Worm (Caenorhabditis elegans) whole organism, early embryonic: ENCODE data around the gene T19H12.15.

ENCODE experiments used
- B0310.2 ChIP-seq: sonication (generic microtip); optimal IDR thresholded peaks from 2 replicates; lab custom pipeline; 2016; ENCODE audit warnings: mild to moderate bottlenecking, missing genetic modification characterization, missing compliant biosample characterization
- F13C5.2 ChIP-seq: sonication (generic microtip); optimal IDR thresholded peaks from 2 replicates; lab custom pipeline; 2017; ENCODE audit warnings: mild to moderate bottlenecking, missing genetic modification characterization, inconsistent platforms, missing compliant biosample characterization
- aly-1 ChIP-seq: sonication (generic microtip); optimal IDR thresholded peaks from 2 replicates; lab custom pipeline; 2016; ENCODE audit warnings: missing genetic modification characterization, missing compliant biosample characterization
- ama-1 ChIP-seq: fragments of 150-350 bp; optimal IDR thresholded peaks from 2 replicates; lab custom pipeline; 2014
- ceh-13 ChIP-seq: fragments of 200-800 bp; sonication (Bioruptor generic); optimal IDR thresholded peaks from 2 replicates; lab custom pipeline; 2018; ENCODE audit warnings: mild to moderate bottlenecking, missing genetic modification characterization, missing compliant biosample characterization
- ceh-36 ChIP-seq: sonication (generic microtip); optimal IDR thresholded peaks from 2 replicates; lab custom pipeline; 2016; ENCODE audit warnings: missing genetic modification characterization, inconsistent platforms, missing compliant biosample characterization
- ets-7 ChIP-seq: sonication (generic microtip); optimal IDR thresholded peaks from 2 replicates; lab custom pipeline; 2016; ENCODE audit warnings: missing genotype, missing genetic modification characterization, missing compliant biosample characterization
- flt-1 ChIP-seq: fragments of 200-800 bp; sonication (Bioruptor generic); IDR thresholded peaks from 2 replicates; pipeline ENCODE4 v1.3.6; 2022; ENCODE audit warnings: missing genetic modification characterization, missing compliant biosample characterization
- hmbx-1 ChIP-seq: sonication (generic microtip); optimal IDR thresholded peaks from 2 replicates; lab custom pipeline; 2016; ENCODE audit warnings: mild to moderate bottlenecking, missing genetic modification characterization, missing compliant biosample characterization
- hmg-4 ChIP-seq: fragments of 200-800 bp; sonication (Bioruptor generic); optimal IDR thresholded peaks from 2 replicates; lab custom pipeline; 2018; ENCODE audit warnings: mild to moderate bottlenecking, missing genetic modification characterization, missing compliant biosample characterization
- hnd-1 ChIP-seq: sonication (generic microtip); optimal IDR thresholded peaks from 2 replicates; lab custom pipeline; 2016; ENCODE audit warnings: missing genetic modification characterization, missing compliant biosample characterization
- pes-1 ChIP-seq: fragments of 200-800 bp; sonication (Bioruptor generic); IDR thresholded peaks from 2 replicates; pipeline ENCODE4 v1.3.6; 2022; ENCODE audit warnings: missing genetic modification reagents, missing genetic modification characterization, missing compliant biosample characterization
- scrt-1 ChIP-seq: fragments of 200-800 bp; sonication (Bioruptor generic); IDR thresholded peaks from 2 replicates; pipeline ENCODE4 v1.3.6; 2022; ENCODE audit warnings: missing genetic modification characterization, missing compliant biosample characterization
- sea-1 ChIP-seq: fragments of 200-800 bp; sonication (Bioruptor generic); conservative IDR thresholded peaks from 2 replicates; pipeline ENCODE4 v1.3.6; 2022; ENCODE audit warnings: missing genetic modification characterization, missing compliant biosample characterization
- tbx-11 ChIP-seq: fragments of 200-800 bp; sonication (Bioruptor generic); IDR thresholded peaks from 2 replicates; pipeline ENCODE4 v1.3.6; 2022; ENCODE audit warnings: missing genetic modification characterization, missing compliant biosample characterization
- tbx-37 ChIP-seq: fragments of 200-800 bp; sonication (Bioruptor generic); conservative IDR thresholded peaks from 2 replicates; pipeline ENCODE4 v1.3.6; 2022; ENCODE audit warnings: missing genetic modification reagents, missing genetic modification characterization, missing compliant biosample characterization
- tra-4 ChIP-seq: sonication (generic microtip); optimal IDR thresholded peaks from 2 replicates; lab custom pipeline; 2017; ENCODE audit warnings: missing genetic modification characterization, missing compliant biosample characterization

The T19H12.15 gene

DNA sequence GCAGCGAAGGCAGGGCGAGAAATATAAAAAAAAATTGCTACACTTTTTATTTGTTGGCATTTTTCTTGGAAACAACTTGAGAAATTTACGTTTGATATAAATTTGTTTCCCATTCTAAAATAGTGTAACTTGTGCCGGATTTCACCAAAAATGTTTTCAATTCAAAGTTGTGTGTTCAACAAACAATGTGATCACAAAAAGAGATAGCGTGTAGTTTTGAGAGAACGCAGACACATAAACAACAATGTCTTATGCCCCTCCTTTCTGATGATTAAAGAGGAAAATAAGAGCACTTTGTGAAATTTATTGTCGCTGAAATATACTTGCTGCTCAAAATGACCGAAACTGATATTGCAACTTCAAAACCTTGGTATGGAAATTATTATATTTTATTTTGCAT lies 31.7 kb downstream of the T19H12.15 start, which contains the start of gene abhd-5.1:
TSS of gene abhd-5.1 (plus strand) at position 230 of the 400 bp plus-strand sequence.
- no peak for TF ChIP-seq hnd-1 (tag; lab: Kevin White, UChicago)
- TF ChIP-seq F13C5.2: no peak
- TF ChIP-seq ama-1 (lab: Kevin White, UChicago): no peak
- TF ChIP-seq pes-1: no peak
- TF ChIP-seq flt-1: no peak
- no peak for TF ChIP-seq scrt-1 (GFP tag; lab: Robert Waterston, UW)
- no peak for TF ChIP-seq sea-1
- TF ChIP-seq tbx-11 (GFP tag; lab: Robert Waterston, UW): no peak
- TF ChIP-seq B0310.2 (tag; lab: Kevin White, UChicago): no peak
- no peak for TF ChIP-seq hmg-4 (GFP tag; lab: Kevin White, UChicago)
- TF ChIP-seq ets-7: no peak
- TF ChIP-seq tbx-37 (GFP tag; lab: Robert Waterston, UW): no peak
- no peak for TF ChIP-seq aly-1 (tag; lab: Kevin White, UChicago)
- no peak for TF ChIP-seq hmbx-1
- TF ChIP-seq ceh-36 (tag; lab: Kevin White, UChicago): no peak
- no peak for TF ChIP-seq tra-4 (tag; lab: Kevin White, UChicago)
- no peak for TF ChIP-seq ceh-13 (GFP tag; lab: Kevin White, UChicago)

DNA sequence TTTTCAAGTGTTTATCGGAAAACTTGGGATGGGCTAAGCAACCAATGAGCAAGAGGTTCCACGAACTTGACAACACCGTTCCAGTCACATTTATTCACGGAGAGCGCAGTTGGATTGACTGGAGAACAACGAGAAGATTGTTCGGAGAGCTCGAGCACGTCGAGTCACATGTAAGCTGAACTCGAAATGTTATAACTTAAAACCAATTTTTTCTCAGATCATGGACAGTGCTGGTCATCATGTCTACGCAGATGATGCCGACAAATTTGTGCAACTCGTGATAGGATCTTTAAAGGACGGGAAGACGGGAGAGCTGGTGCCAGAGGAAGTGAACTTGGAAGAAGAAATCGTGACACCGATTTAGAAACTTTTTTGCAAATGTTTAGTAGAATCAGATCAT lies 32.6 kb downstream of the T19H12.15 start:
- TF ChIP-seq ceh-36 (tag; lab: Kevin White, UChicago) (no peak), scrt-1 (GFP tag; lab: Robert Waterston, UW) (no peak), tbx-11 (GFP tag; lab: Robert Waterston, UW) (no peak), hmg-4 (GFP tag; lab: Kevin White, UChicago) (no peak), ets-7 (no peak)

DNA sequence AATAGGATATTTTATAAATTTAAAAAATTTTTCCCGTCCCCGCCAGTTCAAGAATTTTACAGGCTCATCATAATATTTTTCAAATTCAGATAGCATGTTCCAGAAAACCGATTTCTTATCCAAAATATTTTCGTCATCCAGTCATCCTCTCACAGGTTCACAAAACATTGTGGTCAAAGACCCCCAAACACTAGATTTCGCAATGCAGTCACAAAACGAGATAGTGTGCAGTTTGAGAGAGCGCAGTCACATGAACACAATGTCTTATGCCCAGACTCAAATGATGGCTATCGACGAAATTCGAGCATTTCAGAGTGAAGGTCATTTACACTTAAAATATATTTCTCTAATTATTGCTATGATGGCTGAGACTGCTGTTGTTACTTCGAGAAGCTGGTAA lies 34.6 kb downstream of the T19H12.15 start, which contains the start of gene abhd-5.2:
TSS of gene abhd-5.2 (plus strand) at position 95 of the 400 bp plus-strand sequence.
- TF ChIP-seq hmbx-1 (no peak), tra-4 (tag; lab: Kevin White, UChicago) (no peak), hnd-1 (tag; lab: Kevin White, UChicago) (no peak), hmg-4 (GFP tag; lab: Kevin White, UChicago) (no peak), pes-1 (no peak), ama-1 (lab: Kevin White, UChicago) (no peak), tbx-11 (GFP tag; lab: Robert Waterston, UW) (no peak)

DNA sequence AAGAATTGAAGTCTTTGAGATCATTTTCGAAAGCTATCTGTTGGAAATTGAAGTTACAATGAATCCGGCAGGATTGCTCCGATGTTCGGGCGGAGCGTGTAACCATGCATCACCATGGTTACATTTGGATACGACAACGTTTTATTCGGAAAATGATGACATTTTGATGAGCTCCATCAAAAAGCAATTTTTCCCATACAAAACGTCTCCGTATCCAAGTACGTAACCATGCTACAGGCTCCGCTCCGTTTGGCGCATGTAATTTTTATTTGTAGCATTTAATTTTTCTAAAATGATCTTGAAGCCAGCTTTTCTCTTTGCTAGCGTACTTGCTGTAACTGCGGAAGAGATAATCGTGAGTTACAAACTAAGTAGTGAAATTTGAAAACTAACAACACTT lies 36.6 kb downstream of the T19H12.15 start, which contains the start of the genes cwp-2 and cwp-3:
TSS of gene cwp-2 (minus strand) at position 101 of the 400 bp plus-strand sequence.
TSS of gene cwp-3 (plus strand) at position 293 of the 400 bp plus-strand sequence.
- no peak for TF ChIP-seq pes-1
- no peak for TF ChIP-seq ceh-13 (GFP tag; lab: Kevin White, UChicago)
- no peak for TF ChIP-seq hmbx-1
- TF ChIP-seq F13C5.2: no peak
- no peak for TF ChIP-seq hnd-1 (tag; lab: Kevin White, UChicago)
- no peak for TF ChIP-seq ets-7
- no peak for TF ChIP-seq tra-4 (tag; lab: Kevin White, UChicago)
- TF ChIP-seq hmg-4 (GFP tag; lab: Kevin White, UChicago): no peak
- no peak for TF ChIP-seq aly-1 (tag; lab: Kevin White, UChicago)

- TF ChIP-seq tra-4 (tag; lab: Kevin White, UChicago): no peak
- no peak for TF ChIP-seq tbx-37 (GFP tag; lab: Robert Waterston, UW)
- no peak for TF ChIP-seq sea-1
- no peak for TF ChIP-seq ets-7
- no peak for TF ChIP-seq flt-1
- TF ChIP-seq ama-1 (lab: Kevin White, UChicago): no peak
- TF ChIP-seq aly-1 (tag; lab: Kevin White, UChicago): no peak
- no peak for TF ChIP-seq hmg-4 (GFP tag; lab: Kevin White, UChicago)
- no peak for TF ChIP-seq F13C5.2
- no peak for TF ChIP-seq scrt-1 (GFP tag; lab: Robert Waterston, UW)
- TF ChIP-seq hmbx-1: no peak
- no peak for TF ChIP-seq ceh-36 (tag; lab: Kevin White, UChicago)
- TF ChIP-seq ceh-13 (GFP tag; lab: Kevin White, UChicago): no peak
These were observed 38.0 kb downstream of the T19H12.15 start, which contains the start of gene cwp-1 for ce11 chrV:4841179-4841578. TSS of gene cwp-1 (minus strand) at chrV:4841279.

DNA sequence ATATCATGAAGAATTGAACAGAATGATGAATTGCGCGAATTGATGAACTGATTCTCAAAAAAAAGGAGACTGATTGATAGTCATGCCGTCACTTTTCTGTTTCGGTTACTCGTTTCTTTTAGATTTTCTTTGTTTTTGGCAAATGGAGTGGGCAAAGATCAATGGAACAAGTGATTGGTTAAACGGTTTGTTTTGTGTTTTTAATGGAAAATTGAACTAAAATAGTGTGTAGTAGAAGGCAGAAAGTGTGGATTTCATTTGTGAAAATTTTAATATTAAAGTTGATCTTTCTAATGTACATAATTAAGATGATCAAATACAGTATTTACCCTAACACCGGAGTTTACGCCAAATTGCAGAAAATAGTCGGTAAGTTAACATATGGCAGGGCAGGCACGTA lies 39.2 kb downstream of the T19H12.15 start, which contains the start of gene nas-9:
TSS of gene nas-9 (minus strand) at position 101 of the 400 bp plus-strand sequence.
- TF ChIP-seq hmbx-1: no peak
- no peak for TF ChIP-seq ama-1 (lab: Kevin White, UChicago)
- no peak for TF ChIP-seq hnd-1 (tag; lab: Kevin White, UChicago)
- no peak for TF ChIP-seq ceh-36 (tag; lab: Kevin White, UChicago)
- TF ChIP-seq ceh-13 (GFP tag; lab: Kevin White, UChicago): no peak
- no peak for TF ChIP-seq pes-1
- no peak for TF ChIP-seq sea-1
- no peak for TF ChIP-seq tbx-11 (GFP tag; lab: Robert Waterston, UW)
- TF ChIP-seq B0310.2 (tag; lab: Kevin White, UChicago): no peak
- no peak for TF ChIP-seq tra-4 (tag; lab: Kevin White, UChicago)
- no peak for TF ChIP-seq ets-7

DNA sequence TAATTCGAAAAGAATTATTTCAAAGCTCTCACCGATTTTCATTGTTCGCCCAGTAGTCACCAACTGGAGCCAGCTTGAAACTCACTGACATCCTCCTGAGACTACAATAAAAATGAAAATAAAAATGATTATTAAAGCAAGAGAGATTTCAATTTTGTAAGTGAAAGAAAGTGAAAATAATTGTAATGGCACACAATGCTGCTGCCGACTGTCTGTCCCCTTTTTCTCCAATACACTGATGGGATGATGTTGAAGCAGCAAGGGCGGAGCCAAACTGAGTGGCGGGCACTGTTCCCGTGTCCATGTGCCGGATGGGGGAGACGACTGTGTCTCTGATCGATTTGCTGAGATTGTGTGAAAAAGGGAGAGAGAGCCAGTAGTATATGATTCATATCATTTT lies 44.9 kb downstream of the T19H12.15 start, which contains the start of gene C37H5.14:
TSS of gene C37H5.14 (minus strand) at position 101 of the 400 bp plus-strand sequence.
- TF ChIP-seq scrt-1 (GFP tag; lab: Robert Waterston, UW) (no peak), sea-1 (no peak), ceh-36 (tag; lab: Kevin White, UChicago) (no peak), tbx-11 (GFP tag; lab: Robert Waterston, UW) (no peak), tra-4 (tag; lab: Kevin White, UChicago) (no peak), pes-1 (no peak), ama-1 (lab: Kevin White, UChicago) (no peak), flt-1 (no peak), aly-1 (tag; lab: Kevin White, UChicago) (no peak)
